Fruit fly (Drosophila melanogaster) whole organism, embryonic: ENCODE data around the gene FASN2.

ENCODE experiments used
- Ada2b ChIP-seq: fragments of 200-800 bp; sonication (Bioruptor generic); IDR thresholded peaks from 2 replicates; pipeline ENCODE4 v1.3.6; 2022; ENCODE audit warnings: missing biosample characterization, missing genetic modification characterization
- Atf3 ChIP-seq: fragments of 200-800 bp; sonication (Bioruptor generic); optimal IDR thresholded peaks from 3 replicates; lab custom pipeline; 2016; ENCODE audit warnings: missing biosample characterization, missing genetic modification characterization
- Atf6 ChIP-seq: fragments of 200-800 bp; sonication (Bioruptor generic); IDR thresholded peaks from 2 replicates; pipeline ENCODE4 v1.3.6; 2022; ENCODE audit warnings: missing biosample characterization, missing genetic modification characterization
- BtbVII ChIP-seq: fragments of 200-800 bp; sonication (Bioruptor generic); optimal IDR thresholded peaks from 3 replicates; lab custom pipeline; 2017; ENCODE audit warnings: missing biosample characterization, mild to moderate bottlenecking, missing genetic modification characterization
- CG10366 ChIP-seq: fragments of 200-800 bp; sonication (Bioruptor generic); IDR thresholded peaks from 2 replicates; pipeline ENCODE4 v1.3.6; 2022; ENCODE audit warnings: missing biosample characterization, missing genetic modification characterization
- CG10462 ChIP-seq: fragments of 200-800 bp; sonication (Bioruptor generic); optimal IDR thresholded peaks from 2 replicates; lab custom pipeline; 2016; ENCODE audit warnings: missing biosample characterization, missing genetic modification characterization
- CG10654 ChIP-seq: fragments of 200-800 bp; sonication (Bioruptor generic); optimal IDR thresholded peaks from 2 replicates; lab custom pipeline; 2016; ENCODE audit warnings: missing biosample characterization, missing genetic modification characterization
- CG12104 ChIP-seq: fragments of 200-800 bp; sonication (Bioruptor generic); optimal IDR thresholded peaks from 3 replicates; lab custom pipeline; 2016; ENCODE audit warnings: missing biosample characterization, missing genetic modification characterization
- CG12769 ChIP-seq: fragments of 200-800 bp; sonication (Bioruptor generic); optimal IDR thresholded peaks from 2 replicates; lab custom pipeline; 2019; ENCODE audit warnings: missing biosample characterization, mild to moderate bottlenecking, missing genetic modification characterization, moderate library complexity
- CG13775 ChIP-seq: fragments of 200-800 bp; sonication (Bioruptor generic); optimal IDR thresholded peaks from 3 replicates; lab custom pipeline; 2017; ENCODE audit warnings: missing biosample characterization, mild to moderate bottlenecking, missing genetic modification characterization
- CG13894 ChIP-seq: fragments of 200-800 bp; sonication (Bioruptor generic); optimal IDR thresholded peaks from 3 replicates; lab custom pipeline; 2018; ENCODE audit warnings: missing biosample characterization, mild to moderate bottlenecking, missing genetic modification characterization, moderate library complexity
- CG14050 ChIP-seq: fragments of 200-800 bp; sonication (Bioruptor generic); IDR thresholded peaks from 3 replicates; pipeline ENCODE4 v1.3.6; 2022; ENCODE audit warnings: missing biosample characterization, missing genetic modification characterization
- CG16815 ChIP-seq: fragments of 200-800 bp; sonication (Bioruptor generic); optimal IDR thresholded peaks from 3 replicates; lab custom pipeline; 2017; ENCODE audit warnings: missing biosample characterization, mild to moderate bottlenecking, missing genetic modification characterization
- CG2875 ChIP-seq: fragments of 200-800 bp; sonication (Bioruptor generic); optimal IDR thresholded peaks from 2 replicates; lab custom pipeline; 2017; ENCODE audit warnings: missing biosample characterization, mild to moderate bottlenecking, missing genetic modification characterization, missing genetic modification reagents
- CG31365 ChIP-seq: fragments of 200-800 bp; sonication (Bioruptor generic); optimal IDR thresholded peaks from 2 replicates; lab custom pipeline; 2018; ENCODE audit warnings: missing biosample characterization, mild to moderate bottlenecking, missing genetic modification characterization
- CG4854 ChIP-seq: fragments of 200-800 bp; sonication (Bioruptor generic); optimal IDR thresholded peaks from 2 replicates; lab custom pipeline; 2016; ENCODE audit warnings: missing biosample characterization, missing genetic modification characterization, inconsistent platforms
- CG6689 ChIP-seq: fragments of 200-800 bp; sonication (Bioruptor generic); IDR thresholded peaks from 2 replicates; pipeline ENCODE4 v1.3.6; 2022; ENCODE audit warnings: missing biosample characterization, missing genetic modification characterization
- CG7271 ChIP-seq: fragments of 200-800 bp; sonication (Bioruptor generic); optimal IDR thresholded peaks from 2 replicates; lab custom pipeline; 2018; ENCODE audit warnings: missing biosample characterization, mild to moderate bottlenecking, missing genetic modification characterization, moderate library complexity
- CG7786 ChIP-seq: fragments of 200-800 bp; sonication (Bioruptor generic); optimal IDR thresholded peaks from 2 replicates; lab custom pipeline; 2016; ENCODE audit warnings: missing biosample characterization, missing genetic modification characterization
- CG8281 ChIP-seq: fragments of 200-800 bp; sonication (Bioruptor generic); optimal IDR thresholded peaks from 2 replicates; lab custom pipeline; 2018; ENCODE audit warnings: missing biosample characterization, mild to moderate bottlenecking, missing genetic modification characterization, moderate library complexity
- CG8388 ChIP-seq: fragments of 200-800 bp; sonication (Bioruptor generic); optimal IDR thresholded peaks from 2 replicates; lab custom pipeline; 2019; ENCODE audit warnings: missing biosample characterization, mild to moderate bottlenecking, missing genetic modification characterization, moderate library complexity
- CG8944 ChIP-seq: fragments of 200-800 bp; sonication (Bioruptor generic); optimal IDR thresholded peaks from 3 replicates; lab custom pipeline; 2016; ENCODE audit warnings: missing biosample characterization, missing genetic modification characterization
- CG9215 ChIP-seq: fragments of 200-800 bp; sonication (Bioruptor generic); IDR thresholded peaks from 2 replicates; pipeline ENCODE4 v1.3.6; 2022; ENCODE audit warnings: missing biosample characterization, missing genetic modification characterization
- CHES-1-like ChIP-seq: fragments of 200-800 bp; sonication (Bioruptor generic); optimal IDR thresholded peaks from 2 replicates; lab custom pipeline; 2016; ENCODE audit warnings: missing biosample characterization, missing genetic modification characterization
- Camta ChIP-seq: fragments of 200-800 bp; sonication (Bioruptor generic); optimal IDR thresholded peaks from 2 replicates; lab custom pipeline; 2016; ENCODE audit warnings: missing biosample characterization, missing genetic modification characterization
- Deaf1 ChIP-seq: fragments of 200-800 bp; optimal IDR thresholded peaks from 3 replicates; lab custom pipeline; 2019; ENCODE audit warnings: missing biosample characterization, mild to moderate bottlenecking, missing genetic modification characterization, moderate library complexity
- Dek ChIP-seq: fragments of 200-800 bp; sonication (Bioruptor generic); optimal IDR thresholded peaks from 3 replicates; lab custom pipeline; 2019; ENCODE audit warnings: missing biosample characterization, mild to moderate bottlenecking, missing genetic modification characterization, moderate library complexity
- Dref ChIP-seq: fragments of 200-800 bp; sonication (Bioruptor generic); IDR thresholded peaks from 2 replicates; pipeline ENCODE4 v1.3.6; 2022; ENCODE audit warnings: missing biosample characterization, missing genetic modification characterization
- Ets65A ChIP-seq: fragments of 200-800 bp; sonication (Bioruptor generic); peaks from one replicate; lab custom pipeline; 2016; ENCODE audit warnings: missing biosample characterization, missing genetic modification characterization
- HLH3B ChIP-seq: fragments of 200-800 bp; sonication (Bioruptor generic); IDR thresholded peaks from 2 replicates; pipeline ENCODE4 v1.3.6; 2022; ENCODE audit warnings: missing biosample characterization, missing genetic modification characterization
- Hr3 ChIP-seq: fragments of 200-800 bp; sonication (Bioruptor generic); optimal IDR thresholded peaks from 3 replicates; lab custom pipeline; 2016; ENCODE audit warnings: missing biosample characterization, missing genetic modification characterization
- Kr ChIP-seq: fragments of 200-800 bp; sonication (Bioruptor generic); optimal IDR thresholded peaks from 2 replicates; lab custom pipeline; 2017; ENCODE audit warnings: missing biosample characterization, mild to moderate bottlenecking, missing genetic modification characterization
- Myb ChIP-seq: fragments of 200-800 bp; sonication (Bioruptor generic); optimal IDR thresholded peaks from 2 replicates; lab custom pipeline; 2016; ENCODE audit warnings: missing biosample characterization, missing genetic modification characterization
- Opbp ChIP-seq: fragments of 200-800 bp; sonication (Bioruptor generic); IDR thresholded peaks from 3 replicates; pipeline ENCODE4 v1.3.6; 2022; ENCODE audit warnings: missing biosample characterization, missing genetic modification characterization; ENCODE audit not compliant: partially characterized antibody
- Ptx1 ChIP-seq: fragments of 200-800 bp; sonication (Bioruptor generic); IDR thresholded peaks from 2 replicates; pipeline ENCODE4 v1.3.6; 2022; ENCODE audit warnings: missing biosample characterization, missing genetic modification characterization
- Rfx ChIP-seq: fragments of 200-800 bp; sonication (Bioruptor generic); IDR thresholded peaks from 2 replicates; pipeline ENCODE4 v1.3.6; 2022; ENCODE audit warnings: missing biosample characterization, missing genetic modification characterization
- Xrp1 ChIP-seq: fragments of 200-800 bp; sonication (Bioruptor generic); IDR thresholded peaks from 2 replicates; pipeline ENCODE4 v1.3.6; 2022; ENCODE audit warnings: missing biosample characterization, missing genetic modification characterization
- ase ChIP-seq: fragments of 200-800 bp; sonication (Bioruptor generic); IDR thresholded peaks from 3 replicates; pipeline ENCODE4 v1.3.6; 2022; ENCODE audit warnings: missing biosample characterization, missing genetic modification characterization
- ato ChIP-seq: fragments of 200-800 bp; sonication (Bioruptor generic); IDR thresholded peaks from 2 replicates; pipeline ENCODE4 v1.3.6; 2022; ENCODE audit warnings: missing biosample characterization, missing genetic modification characterization; ENCODE audit not compliant: partially characterized antibody
- az2 ChIP-seq: fragments of 200-800 bp; sonication (Bioruptor generic); optimal IDR thresholded peaks from 3 replicates; lab custom pipeline; 2016; ENCODE audit warnings: missing biosample characterization, missing genetic modification characterization
- ci ChIP-seq: fragments of 200-800 bp; sonication (Bioruptor generic); IDR thresholded peaks from 3 replicates; pipeline ENCODE4 v1.3.6; 2022; ENCODE audit warnings: missing biosample characterization, missing genetic modification characterization
- esg ChIP-seq: fragments of 200-800 bp; sonication (Bioruptor generic); conservative IDR thresholded peaks from 2 replicates; pipeline ENCODE4 v1.3.6; 2022; ENCODE audit warnings: missing biosample characterization, missing genetic modification characterization
- fu2 ChIP-seq: fragments of 200-800 bp; sonication (Bioruptor generic); optimal IDR thresholded peaks from 2 replicates; lab custom pipeline; 2016; ENCODE audit warnings: missing biosample characterization, missing genetic modification characterization
- h ChIP-seq: fragments of >200 bp; optimal IDR thresholded peaks from 2 replicates; lab custom pipeline; 2017
- jumu ChIP-seq: fragments of 200-800 bp; sonication (Bioruptor generic); optimal IDR thresholded peaks from 3 replicates; lab custom pipeline; 2016; ENCODE audit warnings: missing biosample characterization, missing genetic modification characterization
- lilli ChIP-seq: fragments of 200-800 bp; sonication (Bioruptor generic); optimal IDR thresholded peaks from 3 replicates; lab custom pipeline; 2016; ENCODE audit warnings: missing biosample characterization, missing genetic modification characterization
- odd ChIP-seq: fragments of 200-800 bp; sonication (Bioruptor generic); optimal IDR thresholded peaks from 2 replicates; lab custom pipeline; 2017; ENCODE audit warnings: missing biosample characterization, mild to moderate bottlenecking, missing genetic modification characterization
- org-1 ChIP-seq: fragments of 200-800 bp; sonication (Bioruptor generic); optimal IDR thresholded peaks from 2 replicates; lab custom pipeline; 2017; ENCODE audit warnings: missing biosample characterization, missing genetic modification characterization
- pnt ChIP-seq: fragments of 200-800 bp; sonication (Bioruptor generic); optimal IDR thresholded peaks from 3 replicates; lab custom pipeline; 2016; ENCODE audit warnings: missing biosample characterization, missing genetic modification characterization
- pum ChIP-seq: fragments of 200-800 bp; sonication (Bioruptor generic); optimal IDR thresholded peaks from 2 replicates; lab custom pipeline; 2016; ENCODE audit warnings: missing biosample characterization, missing genetic modification characterization
- sr ChIP-seq: fragments of 200-800 bp; sonication (Bioruptor generic); IDR thresholded peaks from 3 replicates; pipeline ENCODE4 v1.3.6; 2022; ENCODE audit warnings: missing biosample characterization, missing genetic modification characterization
- vvl ChIP-seq: fragments of 200-800 bp; sonication (Bioruptor generic); IDR thresholded peaks from 2 replicates; pipeline ENCODE4 v1.3.6; 2022; ENCODE audit warnings: missing biosample characterization, missing genetic modification characterization
- zf30C ChIP-seq: fragments of 200-800 bp; sonication (Bioruptor generic); optimal IDR thresholded peaks from 3 replicates; lab custom pipeline; 2018; ENCODE audit warnings: missing biosample characterization, mild to moderate bottlenecking, missing genetic modification characterization

The FASN2 gene

dm6 chr2L:3039774-3040173, 4.0 kb upstream of the FASN2 start, which contains the start of the genes cnir and CG17221 (continued):
- TF ChIP-seq Xrp1 (GFP tag; lab: Robert Waterston, UW) (peak; percentile 53), Atf6 (GFP tag; lab: Robert Waterston, UW) (peak; percentile 50; the same call in 1 of the 2 replicates), CG4854 (GFP tag; lab: Kevin White, UChicago) (peak; percentile 68), Myb (GFP tag; lab: Kevin White, UChicago) (peak; percentile 93), sr (GFP tag; lab: Robert Waterston, UW) (no peak), CG8281 (peak; percentile 21), odd (GFP tag; lab: Kevin White, UChicago) (no peak), Opbp (GFP tag; lab: Robert Waterston, UW) (no peak), Ptx1 (GFP tag; lab: Robert Waterston, UW) (no peak), CG16815 (GFP tag; lab: Kevin White, UChicago) (peak; percentile 15), CG8388 (GFP tag; lab: Kevin White, UChicago) (peak; percentile 23), CG6689 (GFP tag; lab: Robert Waterston, UW) (peak; percentile 55), CG7786 (GFP tag; lab: Kevin White, UChicago) (peak; percentile 49), ato (GFP tag; lab: Robert Waterston, UW) (no peak), CG14050 (no peak), Kr (GFP tag; lab: Kevin White, UChicago) (no peak), Camta (GFP tag; lab: Kevin White, UChicago) (peak; percentile 60), Deaf1 (tag; lab: Kevin White, UChicago) (peak; percentile 19), pum (GFP tag; lab: Kevin White, UChicago) (peak; percentile 69), Atf3 (GFP tag; lab: Kevin White, UChicago) (peak; percentile 26), org-1 (no peak), Ets65A (GFP tag; lab: Kevin White, UChicago) (peak; percentile 88), Ada2b (no peak), Dref (GFP tag; lab: Robert Waterston, UW) (peak; percentile 56), az2 (GFP tag; lab: Kevin White, UChicago) (peak; percentile 75), fu2 (GFP tag; lab: Kevin White, UChicago) (peak; percentile 71), CG7271 (tag; lab: Kevin White, UChicago) (no peak), HLH3B (GFP tag; lab: Robert Waterston, UW) (no peak), CG13775 (peak; percentile 58), lilli (peak; percentile 87), CG12769 (tag; lab: Kevin White, UChicago) (peak; percentile 69), ase (GFP tag; lab: Robert Waterston, UW) (no peak; the same call in 2 of the 3 replicates), vvl (peak; percentile 61), zf30C (GFP tag; lab: Kevin White, UChicago) (no peak), CG10654 (GFP tag; lab: Kevin White, UChicago) (peak; percentile 60), Dek (tag; lab: Kevin White, UChicago) (no peak), ci (no peak), pnt (GFP tag; lab: Kevin White, UChicago) (peak; percentile 41), esg (GFP tag; lab: Robert Waterston, UW) (no peak), CG2875 (GFP tag; lab: Kevin White, UChicago) (no peak), h (lab: Kevin White, UChicago) (no peak), CHES-1-like (GFP tag; lab: Kevin White, UChicago) (peak; percentile 79), CG12104 (GFP tag; lab: Kevin White, UChicago) (peak; percentile 39), CG10366 (GFP tag; lab: Robert Waterston, UW) (peak; percentile 42), Hr3 (GFP tag; lab: Kevin White, UChicago) (peak; percentile 44), BtbVII (GFP tag; lab: Kevin White, UChicago) (peak; percentile 32), jumu (peak; percentile 65), CG13894 (tag; lab: Kevin White, UChicago) (peak; percentile 66), CG8944 (peak; percentile 63), CG31365 (tag; lab: Kevin White, UChicago) (peak; percentile 22), Rfx (peak; percentile 68), CG9215 (GFP tag; lab: Robert Waterston, UW) (peak; percentile 36), CG10462 (peak; percentile 61)
